Worm (Caenorhabditis elegans) whole organism, young adult: Measurements from ENCODE around the gene ndab-1.

ENCODE experiments used
- B0035.1 ChIP-seq: sonication (generic microtip); optimal IDR thresholded peaks from 2 replicates; lab custom pipeline; 2016; ENCODE audit warnings: missing genetic modification characterization, mild to moderate bottlenecking, missing compliant biosample characterization, missing genotype, missing genetic modification reagents
- D2030.7 ChIP-seq: fragments of 200-800 bp; sonication (Bioruptor generic); IDR thresholded peaks from 2 replicates; pipeline ENCODE4 v1.3.6; 2022; ENCODE audit warnings: missing genetic modification reagents, missing genetic modification characterization, missing compliant biosample characterization
- F55B11.4 ChIP-seq: sonication (generic microtip); optimal IDR thresholded peaks from 2 replicates; lab custom pipeline; 2016; ENCODE audit warnings: missing compliant biosample characterization, missing genetic modification characterization, borderline replicate concordance; ENCODE audit not compliant: insufficient read depth
- ama-1 ChIP-seq, 3 experiments: fragments of 150-350 bp in 1 of 3; sonication (generic microtip) in 2 of 3; optimal IDR thresholded peaks; 2 replicates each; lab custom pipeline; 2014 to 2018; ENCODE audit warnings: missing biosample characterization in 2 of 3, missing genetic modification characterization in 2 of 3, missing genetic modification reagents in 2 of 3
- attf-3 ChIP-seq: fragments of 200-800 bp; sonication (Bioruptor generic); conservative IDR thresholded peaks from 2 replicates; pipeline ENCODE4 v1.3.6; 2022; ENCODE audit warnings: missing genetic modification reagents, missing genetic modification characterization, missing compliant biosample characterization
- egl-18 ChIP-seq: fragments of 200-800 bp; sonication (Bioruptor generic); IDR thresholded peaks from 2 replicates; pipeline ENCODE4 v1.3.6; 2022; ENCODE audit warnings: missing genetic modification reagents, missing genetic modification characterization, missing compliant biosample characterization
- hmg-20 ChIP-seq: fragments of 200-800 bp; sonication (Bioruptor generic); IDR thresholded peaks from 2 replicates; pipeline ENCODE4 v1.3.6; 2022; ENCODE audit warnings: missing genetic modification reagents, missing genetic modification characterization, missing compliant biosample characterization
- lin-54 ChIP-seq: fragments of 200-800 bp; sonication (Bioruptor generic); optimal IDR thresholded peaks from 2 replicates; lab custom pipeline; 2018; ENCODE audit warnings: mild to moderate bottlenecking, missing genetic modification characterization, missing compliant biosample characterization
- nhr-27 ChIP-seq: fragments of 200-800 bp; sonication (Bioruptor generic); optimal IDR thresholded peaks from 2 replicates; lab custom pipeline; 2018; ENCODE audit warnings: mild to moderate bottlenecking, missing genetic modification characterization, moderate library complexity, missing compliant biosample characterization
- sdz-38 ChIP-seq: sonication (generic microtip); optimal IDR thresholded peaks from 2 replicates; lab custom pipeline; 2016; ENCODE audit warnings: missing genotype, missing genetic modification characterization, missing compliant biosample characterization
- snpc-4 ChIP-seq, 5 experiments: fragments of 150-350 bp in 1 of 5; sonication (generic microtip) in 4 of 5; optimal IDR thresholded peaks; 2 replicates each; lab custom pipeline; 2014 to 2018; ENCODE audit warnings: missing genetic modification characterization in 5 of 5, missing biosample characterization in 3 of 5, antibody characterized with exemption in 2 of 5, mild to moderate bottlenecking in 2 of 5, missing compliant biosample characterization in 2 of 5, missing genotype in 2 of 5, moderate library complexity in 2 of 5, missing genetic modification reagents in 1 of 5
- unc-62 ChIP-seq: fragments of 150-350 bp; optimal IDR thresholded peaks from 2 replicates; lab custom pipeline; 2014; ENCODE audit warnings: missing biosample characterization, missing genetic modification reagents, missing genetic modification characterization
- ztf-18 ChIP-seq: sonication (generic microtip); optimal IDR thresholded peaks from 2 replicates; lab custom pipeline; 2016; ENCODE audit warnings: missing genotype, mild to moderate bottlenecking, missing genetic modification characterization, missing compliant biosample characterization

- TF ChIP-seq F55B11.4 (tag; lab: Kevin White, UChicago) (no peak), ama-1 (optimal IDR thresholded peaks at IDR 0.05; lab: Kevin White, UChicago) (no peak), ama-1 (GFP tag; optimal IDR thresholded peaks at IDR 0.05; lab: Kevin White, UChicago) (no peak), snpc-4 (GFP tag; optimal IDR thresholded peaks at IDR 0.05; lab: Kevin White, UChicago) (no peak), snpc-4 (tag; optimal IDR thresholded peaks at IDR 0.05; lab: Kevin White, UChicago) (no peak), D2030.7 (GFP tag; lab: Robert Waterston, UW) (no peak), hmg-20 (no peak), ztf-18 (no peak), B0035.1 (tag; lab: Kevin White, UChicago) (no peak), sdz-38 (tag; lab: Kevin White, UChicago) (no peak), nhr-27 (tag; lab: Kevin White, UChicago) (no peak), egl-18 (GFP tag; lab: Robert Waterston, UW) (no peak), lin-54 (GFP tag; lab: Kevin White, UChicago) (no peak), attf-3 (GFP tag; lab: Robert Waterston, UW) (no peak), unc-62 (no peak)
Measured at ce11 chrIII:11948437-11948836, 32.9 kb upstream of the ndab-1 start.
